Fruit fly (Drosophila melanogaster) whole organism, adult: ENCODE results near the gene mRpS18B.

Experiments used
- CG5204 ChIP-seq: fragments of 200-800 bp; sonication (Bioruptor generic); optimal IDR thresholded peaks from 2 replicates; lab custom pipeline; 2016; ENCODE audit warnings: missing biosample characterization, missing genetic modification characterization
- Clk ChIP-seq: fragments of 200-800 bp; sonication (Bioruptor generic); optimal IDR thresholded peaks from 2 replicates; lab custom pipeline; 2017; ENCODE audit warnings: missing biosample characterization, missing genetic modification characterization
- bab1 ChIP-seq: fragments of 200-800 bp; sonication (Bioruptor generic); optimal IDR thresholded peaks from 3 replicates; lab custom pipeline; 2019; ENCODE audit warnings: missing biosample characterization, mild to moderate bottlenecking, missing genetic modification characterization, moderate library complexity
- toe ChIP-seq: fragments of 200-800 bp; sonication (Bioruptor generic); optimal IDR thresholded peaks from 2 replicates; lab custom pipeline; 2016; ENCODE audit warnings: missing biosample characterization, missing genetic modification characterization

DNA sequence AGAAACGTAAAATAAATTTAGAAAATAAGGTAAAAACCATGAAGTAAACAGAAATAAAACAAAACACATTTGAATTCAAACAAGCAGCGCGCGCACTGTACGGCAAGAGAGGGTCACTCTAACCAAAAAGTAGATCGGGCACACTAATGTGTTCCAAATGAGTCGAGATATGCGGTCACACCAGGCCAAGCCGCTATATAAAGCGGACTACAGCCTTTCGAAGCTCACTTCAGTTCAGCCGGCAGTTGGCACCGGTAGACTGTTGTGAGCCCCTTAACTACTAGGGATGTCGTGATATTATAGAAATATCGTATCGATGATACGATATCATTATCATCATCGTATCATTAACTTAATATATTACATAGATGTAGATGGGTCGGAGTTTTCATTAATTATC lies 7.5 kb upstream of the mRpS18B start:
- TF ChIP-seq toe (no peak), bab1 (GFP tag; lab: Kevin White, UChicago) (peak; percentile 36), CG5204 (GFP tag; lab: Kevin White, UChicago) (no peak), Clk (GFP tag; lab: Kevin White, UChicago) (no peak)
